ENCODE assay signal across 4 worm cellular contexts in genomic region chrX:14659454-14659853, ce11.
TF ChIP-seq lines count a peak whose summit lies in the region.

No protein-coding gene starts in this region.

TF ChIP-seq in whole organism, L1 larva, 84 proteins besides CTCF, POLR2A, EP300 and RAD21:
- TF ChIP-seq rnt-1 (tag; optimal IDR thresholded peaks at IDR 0.05; lab: Kevin White, UChicago) (peak; percentile 66), xbp-1 (tag; optimal IDR thresholded peaks at IDR 0.05; lab: Kevin White, UChicago) (no peak)

TF ChIP-seq in whole organism, late embryonic, 69 proteins besides CTCF, POLR2A, EP300 and RAD21:
- no peak for TF ChIP-seq unc-3 (GFP tag; conservative IDR thresholded peaks at IDR 0.05; lab: Robert Waterston, UW)
- TF ChIP-seq unc-3 (tag; optimal IDR thresholded peaks at IDR 0.05; lab: Kevin White, UChicago), result no peak
- peak; percentile 58 for TF ChIP-seq unc-55 (GFP tag; optimal IDR thresholded peaks at IDR 0.05; lab: Kevin White, UChicago)

TF ChIP-seq in whole organism, mixed stage, embryonic, 35 proteins besides CTCF, POLR2A, EP300 and RAD21:
- TF ChIP-seq cnd-1 (tag; optimal IDR thresholded peaks at IDR 0.05; lab: Kevin White, UChicago) (no peak), nhr-28 (tag; optimal IDR thresholded peaks at IDR 0.05; lab: Kevin White, UChicago) (no peak), unc-62 (GFP tag; optimal IDR thresholded peaks at IDR 0.05; lab: Kevin White, UChicago) (peak; percentile 76), snpc-4 (tag; optimal IDR thresholded peaks at IDR 0.05; lab: Kevin White, UChicago) (no peak), nhr-2 (tag; optimal IDR thresholded peaks at IDR 0.05; lab: Kevin White, UChicago) (peak; percentile 16), drap-1 (GFP tag; optimal IDR thresholded peaks at IDR 0.05; lab: Kevin White, UChicago) (no peak), hlh-1 (tag; optimal IDR thresholded peaks at IDR 0.05; lab: Kevin White, UChicago) (peak; percentile 89)
TF ChIP-seq in whole organism, mixed stage, embryonic: peak in this region for 3.

TF ChIP-seq in whole organism, young adult, 124 proteins besides CTCF, POLR2A, EP300 and RAD21:
- TF ChIP-seq cebp-2 (GFP tag; IDR thresholded peaks at IDR 0.05; lab: Robert Waterston, UW) (0 out of 2 replicates have a peak, but pooled peaks have one; percentile 14), nfyb-1 (GFP tag; IDR thresholded peaks at IDR 0.05; lab: Robert Waterston, UW) (no peak)
